Worm (Caenorhabditis elegans) whole organism, late embryonic: Measurements from ENCODE around the gene nfki-1.

Source experiments
- K09A11.1 ChIP-seq: sonication (generic microtip); optimal IDR thresholded peaks from 2 replicates; lab custom pipeline; 2017; ENCODE audit warnings: antibody characterized with exemption, mild to moderate bottlenecking, missing genetic modification characterization, missing compliant biosample characterization; ENCODE audit not compliant: insufficient read depth
- ceh-14 ChIP-seq: sonication (generic microtip); optimal IDR thresholded peaks from 2 replicates; lab custom pipeline; 2016; ENCODE audit warnings: missing genotype, missing genetic modification characterization, missing compliant biosample characterization
- ceh-31 ChIP-seq: sonication (generic microtip); optimal IDR thresholded peaks from 2 replicates; lab custom pipeline; 2016; ENCODE audit warnings: missing genetic modification characterization, missing compliant biosample characterization
- elt-2 ChIP-seq: sonication (generic microtip); optimal IDR thresholded peaks from 2 replicates; lab custom pipeline; 2016; ENCODE audit warnings: missing genetic modification reagents, missing genetic modification characterization, missing compliant biosample characterization
- fkh-10 ChIP-seq: fragments of 150-350 bp; optimal IDR thresholded peaks from 2 replicates; lab custom pipeline; 2014; ENCODE audit warnings: missing biosample characterization, missing genetic modification reagents, missing genetic modification characterization
- gmeb-2 ChIP-seq: sonication (generic microtip); optimal IDR thresholded peaks from 2 replicates; lab custom pipeline; 2016; ENCODE audit warnings: missing genetic modification characterization, inconsistent platforms, missing compliant biosample characterization
- hlh-30 ChIP-seq: sonication (generic microtip); optimal IDR thresholded peaks from 2 replicates; lab custom pipeline; 2017; ENCODE audit warnings: antibody characterized with exemption, missing genetic modification characterization, missing compliant biosample characterization; ENCODE audit not compliant: insufficient read depth
- pqm-1 ChIP-seq: sonication (generic microtip); optimal IDR thresholded peaks from 2 replicates; lab custom pipeline; 2016; ENCODE audit warnings: missing genetic modification characterization, missing compliant biosample characterization
- sdc-2 ChIP-seq: sonication (generic microtip); optimal IDR thresholded peaks from 2 replicates; lab custom pipeline; 2016; ENCODE audit warnings: missing genotype, missing genetic modification characterization, missing compliant biosample characterization
- tbx-7 ChIP-seq: sonication (generic microtip); optimal IDR thresholded peaks from 2 replicates; lab custom pipeline; 2016; ENCODE audit warnings: missing genotype, missing genetic modification characterization, missing compliant biosample characterization
- unc-55 ChIP-seq: sonication (generic microtip); optimal IDR thresholded peaks from 2 replicates; lab custom pipeline; 2017; ENCODE audit warnings: missing biosample characterization, missing genetic modification reagents, missing genetic modification characterization

DNA sequence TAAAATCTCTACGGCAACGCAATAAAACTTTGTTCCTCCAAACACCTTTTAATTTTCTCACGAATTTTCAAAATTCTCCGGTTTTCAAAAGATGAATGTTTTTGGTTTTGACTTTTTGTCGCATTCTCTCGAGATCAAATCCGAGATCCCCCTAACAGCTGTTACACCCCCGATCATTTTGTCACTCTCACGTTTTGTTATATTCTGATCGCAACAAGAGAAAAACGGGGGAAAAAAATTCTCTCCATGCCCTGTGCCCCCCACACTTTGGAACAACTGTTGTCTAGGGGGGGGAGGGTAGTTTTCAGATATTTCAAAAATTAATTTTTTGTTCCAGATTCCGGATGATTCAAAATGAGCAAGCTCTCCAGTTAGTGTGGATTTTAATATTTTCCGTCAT lies 16.8 kb upstream of the nfki-1 start:
- TF ChIP-seq elt-2 (tag; lab: Kevin White, UChicago) (no peak), hlh-30 (tag; lab: Kevin White, UChicago) (no peak), sdc-2 (no peak), ceh-14 (no peak), gmeb-2 (tag; lab: Kevin White, UChicago) (no peak), tbx-7 (tag; lab: Kevin White, UChicago) (no peak), unc-55 (no peak), ceh-31 (tag; lab: Kevin White, UChicago) (no peak), pqm-1 (tag; lab: Kevin White, UChicago) (no peak), K09A11.1 (no peak), fkh-10 (GFP tag; lab: Kevin White, UChicago) (no peak)
